Worm (Caenorhabditis elegans): ENCODE measurements around the gene K08F8.15.

DNA sequence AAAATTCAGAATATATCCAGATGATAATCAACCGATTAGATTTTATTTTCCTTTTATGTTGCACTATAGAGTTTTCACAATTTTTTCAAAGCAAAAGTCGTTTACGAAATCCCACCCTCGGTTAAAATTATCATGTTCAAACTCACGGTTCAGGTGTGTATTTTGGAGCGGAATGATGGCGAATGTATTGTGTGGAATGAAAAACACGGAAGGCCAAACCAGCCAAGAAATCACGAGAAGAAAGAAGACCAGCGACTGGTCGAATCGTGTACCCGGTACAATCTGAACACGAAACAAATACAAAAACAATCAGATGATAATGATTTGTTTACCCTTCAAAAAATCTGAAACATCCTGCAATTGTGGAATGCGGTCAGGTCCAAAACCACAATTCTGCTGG, 3.2 kb upstream of the K08F8.15 start:
- TF ChIP-seq dao-5 (tag; optimal IDR thresholded peaks at IDR 0.05), result no peak
- no peak for TF ChIP-seq him-1 (tag; optimal IDR thresholded peaks at IDR 0.05)
